Fruit fly (Drosophila melanogaster): ENCODE measurements around the gene nAChRbeta1.

DNA sequence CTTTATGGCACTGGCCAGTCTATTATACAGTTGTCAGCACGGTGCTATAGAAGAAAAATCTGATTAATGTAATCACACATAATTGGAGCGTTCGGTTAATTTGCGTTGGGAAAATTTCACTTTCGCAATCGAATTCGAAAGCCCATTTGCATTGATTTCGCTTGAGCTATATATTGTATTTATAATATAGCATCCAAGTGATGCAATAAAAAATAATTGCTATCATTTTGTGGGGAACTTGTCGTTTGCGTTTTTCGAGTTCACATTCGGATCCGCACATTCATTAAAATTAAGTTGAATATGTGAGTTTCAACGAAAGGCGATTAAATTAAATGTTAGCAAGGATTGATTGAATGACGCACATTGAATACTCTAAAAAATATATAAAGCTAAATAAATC is 12.1 kb upstream of the nAChRbeta1 start:
- TF ChIP-seq h (optimal IDR thresholded peaks at IDR 0.05): no peak
- TF ChIP-seq psq (optimal IDR thresholded peaks at IDR 0.05): no peak
- TF ChIP-seq ttk (optimal IDR thresholded peaks at IDR 0.05): no peak
- no peak for TF ChIP-seq Myc (optimal IDR thresholded peaks at IDR 0.05)

Data from Kc167 (cell line).